Worm (Caenorhabditis elegans) whole organism, young adult: Measurements from ENCODE around the gene max-2.

Experiments
- B0019.2 ChIP-seq: fragments of 200-800 bp; sonication (Bioruptor generic); conservative IDR thresholded peaks from 2 replicates; pipeline ENCODE4 v1.3.6; 2022; ENCODE audit warnings: missing genetic modification reagents, missing genetic modification characterization, missing compliant biosample characterization
- B0035.1 ChIP-seq: sonication (generic microtip); optimal IDR thresholded peaks from 2 replicates; lab custom pipeline; 2016; ENCODE audit warnings: missing genetic modification characterization, mild to moderate bottlenecking, missing compliant biosample characterization, missing genotype, missing genetic modification reagents
- B0261.1 ChIP-seq: sonication (generic microtip); optimal IDR thresholded peaks from 2 replicates; lab custom pipeline; 2016; ENCODE audit warnings: mild to moderate bottlenecking, missing genetic modification characterization, moderate library complexity, missing compliant biosample characterization
- D2030.7 ChIP-seq: fragments of 200-800 bp; sonication (Bioruptor generic); IDR thresholded peaks from 2 replicates; pipeline ENCODE4 v1.3.6; 2022; ENCODE audit warnings: missing genetic modification reagents, missing genetic modification characterization, missing compliant biosample characterization
- F22D6.2 ChIP-seq: sonication (generic microtip); optimal IDR thresholded peaks from 2 replicates; lab custom pipeline; 2016; ENCODE audit warnings: mild to moderate bottlenecking, missing genetic modification characterization, missing compliant biosample characterization
- F33H1.4 ChIP-seq: fragments of 200-800 bp; sonication (Bioruptor generic); IDR thresholded peaks from 2 replicates; pipeline ENCODE4 v1.3.6; 2022; ENCODE audit warnings: missing genetic modification reagents, missing genetic modification characterization, missing compliant biosample characterization
- F52B5.7 ChIP-seq: sonication (generic microtip); optimal IDR thresholded peaks from 2 replicates; lab custom pipeline; 2016; ENCODE audit warnings: mild to moderate bottlenecking, missing genetic modification characterization, missing compliant biosample characterization
- F57C9.4 ChIP-seq: sonication (generic microtip); optimal IDR thresholded peaks from 2 replicates; lab custom pipeline; 2017; ENCODE audit warnings: mild to moderate bottlenecking, missing genetic modification characterization, missing compliant biosample characterization
- K11D2.4 ChIP-seq: fragments of 200-800 bp; sonication (Bioruptor generic); IDR thresholded peaks from 2 replicates; pipeline ENCODE4 v1.3.6; 2022; ENCODE audit warnings: missing genetic modification reagents, missing genetic modification characterization, missing compliant biosample characterization
- T26A5.8 ChIP-seq: sonication (generic microtip); optimal IDR thresholded peaks from 2 replicates; lab custom pipeline; 2016; ENCODE audit warnings: missing genetic modification characterization, missing compliant biosample characterization
- aptf-3 ChIP-seq: fragments of 200-800 bp; sonication (Bioruptor generic); IDR thresholded peaks from 2 replicates; pipeline ENCODE4 v1.3.6; 2022; ENCODE audit warnings: missing genetic modification characterization, missing compliant biosample characterization
- attf-6 ChIP-seq: fragments of 200-800 bp; sonication (Bioruptor generic); IDR thresholded peaks from 2 replicates; pipeline ENCODE4 v1.3.6; 2022; ENCODE audit warnings: missing genetic modification reagents, missing genetic modification characterization, missing compliant biosample characterization
- cebp-1 ChIP-seq, 2 experiments: fragments of 200-800 bp in 1 of 2; sonication (Bioruptor generic) in 1 of 2; sonication (generic microtip) in 1 of 2; IDR thresholded peaks in 1 of 2; optimal IDR thresholded peaks in 1 of 2; 2 replicates each; pipeline versions ENCODE4 v1.3.6 to Lab custom; 2017 to 2022; ENCODE audit warnings: missing compliant biosample characterization in 2 of 2, missing genetic modification characterization in 2 of 2, mild to moderate bottlenecking in 1 of 2, missing genetic modification reagents in 1 of 2, moderate library complexity in 1 of 2
- ceh-27 ChIP-seq: fragments of 200-800 bp; sonication (Bioruptor generic); optimal IDR thresholded peaks from 2 replicates; lab custom pipeline; 2018; ENCODE audit warnings: mild to moderate bottlenecking, missing genetic modification characterization, moderate library complexity, missing compliant biosample characterization
- ceh-91 ChIP-seq: fragments of 200-800 bp; sonication (Bioruptor generic); IDR thresholded peaks from 2 replicates; pipeline ENCODE4 v1.3.6; 2022; ENCODE audit warnings: missing genetic modification reagents, missing genetic modification characterization, missing compliant biosample characterization
- dox-1 ChIP-seq: fragments of 200-800 bp; sonication (Bioruptor generic); IDR thresholded peaks from 2 replicates; pipeline ENCODE4 v1.3.6; 2022; ENCODE audit warnings: missing genetic modification reagents, missing genetic modification characterization, missing compliant biosample characterization
- dpl-1 ChIP-seq: fragments of 150-350 bp; optimal IDR thresholded peaks from 2 replicates; lab custom pipeline; 2014; ENCODE audit warnings: missing biosample characterization, missing genetic modification reagents, missing genetic modification characterization
- egl-44 ChIP-seq: fragments of 200-800 bp; sonication (Bioruptor generic); IDR thresholded peaks from 2 replicates; pipeline ENCODE4 v1.3.6; 2022; ENCODE audit warnings: missing genetic modification reagents, missing genetic modification characterization, missing compliant biosample characterization
- egrh-3 ChIP-seq: fragments of 200-800 bp; sonication (Bioruptor generic); IDR thresholded peaks from 2 replicates; pipeline ENCODE4 v1.3.6; 2022; ENCODE audit warnings: missing genetic modification reagents, missing genetic modification characterization, missing compliant biosample characterization
- ekl-4 ChIP-seq: fragments of 200-800 bp; sonication (Bioruptor generic); IDR thresholded peaks from 2 replicates; pipeline ENCODE4 v1.3.6; 2022; ENCODE audit warnings: missing genetic modification reagents, missing genetic modification characterization, missing compliant biosample characterization
- hlh-26 ChIP-seq: fragments of 200-800 bp; sonication (Bioruptor generic); conservative IDR thresholded peaks from 2 replicates; pipeline ENCODE4 v1.3.6; 2022; ENCODE audit warnings: missing genetic modification reagents, missing genetic modification characterization, missing compliant biosample characterization
- hmg-20 ChIP-seq: fragments of 200-800 bp; sonication (Bioruptor generic); IDR thresholded peaks from 2 replicates; pipeline ENCODE4 v1.3.6; 2022; ENCODE audit warnings: missing genetic modification reagents, missing genetic modification characterization, missing compliant biosample characterization
- lin-40 ChIP-seq: sonication (generic microtip); optimal IDR thresholded peaks from 2 replicates; lab custom pipeline; 2016; ENCODE audit warnings: missing genetic modification characterization, mild to moderate bottlenecking, missing compliant biosample characterization, missing genotype, missing genetic modification reagents
- lir-1 ChIP-seq: fragments of 200-800 bp; sonication (Bioruptor generic); conservative IDR thresholded peaks from 2 replicates; pipeline ENCODE4 v1.3.6; 2022; ENCODE audit warnings: missing genetic modification reagents, missing genetic modification characterization, missing compliant biosample characterization
- madf-8 ChIP-seq: fragments of 200-800 bp; sonication (Bioruptor generic); conservative IDR thresholded peaks from 2 replicates; pipeline ENCODE4 v1.3.6; 2022; ENCODE audit warnings: missing genetic modification reagents, missing genetic modification characterization, missing compliant biosample characterization
- mcd-1 ChIP-seq: fragments of 200-800 bp; sonication (Bioruptor generic); IDR thresholded peaks from 2 replicates; pipeline ENCODE4 v1.3.6; 2022; ENCODE audit warnings: missing genetic modification reagents, missing genetic modification characterization, missing compliant biosample characterization
- nfya-1 ChIP-seq: sonication (generic microtip); optimal IDR thresholded peaks from 2 replicates; lab custom pipeline; 2017; ENCODE audit warnings: antibody characterized with exemption, missing compliant biosample characterization, missing genetic modification characterization, borderline replicate concordance; ENCODE audit not compliant: insufficient read depth
- nfya-2 ChIP-seq: fragments of 200-800 bp; sonication (Bioruptor generic); IDR thresholded peaks from 2 replicates; pipeline ENCODE4 v1.3.6; 2022; ENCODE audit warnings: missing genetic modification reagents, missing genetic modification characterization, missing compliant biosample characterization
- nfyb-1 ChIP-seq: fragments of 200-800 bp; sonication (Bioruptor generic); IDR thresholded peaks from 2 replicates; pipeline ENCODE4 v1.3.6; 2022; ENCODE audit warnings: missing genetic modification reagents, missing genetic modification characterization, missing compliant biosample characterization
- nhr-80 ChIP-seq: sonication (generic microtip); optimal IDR thresholded peaks from 2 replicates; lab custom pipeline; 2016; ENCODE audit warnings: missing genetic modification characterization, missing compliant biosample characterization
- nhr-90 ChIP-seq: sonication (generic microtip); optimal IDR thresholded peaks from 2 replicates; lab custom pipeline; 2016; ENCODE audit warnings: missing genotype, mild to moderate bottlenecking, missing genetic modification characterization, missing compliant biosample characterization
- pbrm-1 ChIP-seq: fragments of 200-800 bp; sonication (Bioruptor generic); IDR thresholded peaks from 2 replicates; pipeline ENCODE4 v1.3.6; 2022; ENCODE audit warnings: missing genetic modification reagents, missing genetic modification characterization, missing compliant biosample characterization
- pha-4 ChIP-seq: fragments of 150-350 bp; sonication (generic microtip); optimal IDR thresholded peaks from 2 replicates; lab custom pipeline; 2014; ENCODE audit warnings: missing biosample characterization, missing genetic modification reagents, missing genetic modification characterization
- rcor-1 ChIP-seq: fragments of 200-800 bp; sonication (Bioruptor generic); IDR thresholded peaks from 2 replicates; pipeline ENCODE4 v1.3.6; 2022; ENCODE audit warnings: missing genetic modification reagents, missing genetic modification characterization, missing compliant biosample characterization
- snpc-1.3 ChIP-seq: sonication (generic microtip); optimal IDR thresholded peaks from 2 replicates; lab custom pipeline; 2017; ENCODE audit warnings: missing genetic modification characterization, mild to moderate bottlenecking, missing compliant biosample characterization, antibody characterized with exemption, moderate library complexity, missing genotype, missing genetic modification reagents; ENCODE audit not compliant: insufficient read depth
- somi-1 ChIP-seq: fragments of 200-800 bp; sonication (Bioruptor generic); optimal IDR thresholded peaks from 2 replicates; lab custom pipeline; 2018; ENCODE audit warnings: mild to moderate bottlenecking, missing genetic modification characterization, missing compliant biosample characterization
- sptf-2 ChIP-seq: fragments of 200-800 bp; sonication (Bioruptor generic); optimal IDR thresholded peaks from 2 replicates; lab custom pipeline; 2018; ENCODE audit warnings: mild to moderate bottlenecking, missing genetic modification characterization, missing compliant biosample characterization
- tbx-9 ChIP-seq: sonication (generic microtip); optimal IDR thresholded peaks from 2 replicates; lab custom pipeline; 2016; ENCODE audit warnings: borderline replicate concordance, missing genetic modification characterization, inconsistent platforms, missing compliant biosample characterization
- unc-62 ChIP-seq: fragments of 150-350 bp; optimal IDR thresholded peaks from 2 replicates; lab custom pipeline; 2014; ENCODE audit warnings: missing biosample characterization, missing genetic modification reagents, missing genetic modification characterization
- xnd-1 ChIP-seq: sonication (generic microtip); optimal IDR thresholded peaks from 2 replicates; lab custom pipeline; 2016; ENCODE audit warnings: missing genotype, missing genetic modification reagents, missing genetic modification characterization, missing compliant biosample characterization
- zfh-2 ChIP-seq: fragments of 200-800 bp; sonication (Bioruptor generic); conservative IDR thresholded peaks from 2 replicates; pipeline ENCODE4 v1.3.6; 2022; ENCODE audit warnings: missing genetic modification reagents, missing genetic modification characterization, missing compliant biosample characterization
- zim-3 ChIP-seq: sonication (generic microtip); optimal IDR thresholded peaks from 2 replicates; lab custom pipeline; 2017; ENCODE audit warnings: mild to moderate bottlenecking, missing genetic modification characterization, moderate library complexity, missing compliant biosample characterization

Gene max-2

DNA sequence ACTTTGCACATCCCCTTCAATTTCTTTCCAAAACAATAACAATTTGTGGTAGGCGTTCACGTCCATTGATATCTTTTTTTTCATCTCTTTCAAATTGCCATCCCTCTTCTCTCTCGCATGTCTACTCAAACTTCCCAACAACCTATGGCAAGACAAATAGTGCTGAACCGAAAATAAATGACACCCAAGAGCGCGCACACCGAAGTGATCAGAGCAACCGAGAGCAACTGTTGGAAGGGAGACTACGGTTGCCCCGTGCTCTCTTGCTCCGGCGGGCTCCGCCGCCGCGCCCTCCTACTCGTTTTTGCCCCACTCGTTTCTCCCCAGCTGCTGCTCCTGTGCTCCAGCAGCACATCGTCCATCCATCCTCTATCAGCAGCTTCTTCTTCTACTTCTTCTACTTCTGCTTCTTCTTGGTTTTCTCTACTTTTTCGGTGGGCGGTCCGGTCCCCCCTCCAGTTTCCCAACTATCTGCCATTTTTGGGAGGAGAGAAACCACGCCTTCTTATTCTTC is 41.2 kb upstream of the max-2 start:
- peak; percentile 94 for TF ChIP-seq zfh-2 (GFP tag; lab: Robert Waterston, UW)
- TF ChIP-seq F57C9.4 (tag; lab: Kevin White, UChicago), result no peak
- no peak for TF ChIP-seq T26A5.8
- TF ChIP-seq madf-8 (GFP tag; lab: Robert Waterston, UW), result no peak
- no peak for TF ChIP-seq attf-6 (GFP tag; lab: Robert Waterston, UW)
- TF ChIP-seq pbrm-1 (GFP tag; lab: Robert Waterston, UW), result no peak
- no peak for TF ChIP-seq nfya-1 (tag; lab: Kevin White, UChicago)
- no peak for TF ChIP-seq rcor-1
- TF ChIP-seq xnd-1 (tag; lab: Kevin White, UChicago), result no peak
- TF ChIP-seq B0019.2 (GFP tag; lab: Robert Waterston, UW), result no peak
- no peak for TF ChIP-seq ekl-4
- no peak for TF ChIP-seq somi-1 (GFP tag; lab: Kevin White, UChicago)
- no peak for TF ChIP-seq cebp-1 (GFP tag; IDR thresholded peaks at IDR 0.05; lab: Robert Waterston, UW)
- TF ChIP-seq cebp-1 (tag; optimal IDR thresholded peaks at IDR 0.05; lab: Kevin White, UChicago), result peak; percentile 13
- TF ChIP-seq D2030.7 (GFP tag; lab: Robert Waterston, UW), result no peak
- no peak for TF ChIP-seq B0261.1 (tag; lab: Kevin White, UChicago)
- TF ChIP-seq K11D2.4, result 0 out of 2 replicates have a peak, but pooled peaks have one; percentile 36
- peak; percentile 87 for TF ChIP-seq egrh-3 (GFP tag; lab: Robert Waterston, UW)
- no peak for TF ChIP-seq zim-3
- no peak for TF ChIP-seq tbx-9 (tag; lab: Kevin White, UChicago)
- 0 out of 2 replicates have a peak, but pooled peaks have one; percentile 19 for TF ChIP-seq egl-44 (GFP tag; lab: Robert Waterston, UW)
- no peak for TF ChIP-seq pha-4 (tag; lab: Kevin White, UChicago)
- TF ChIP-seq aptf-3 (GFP tag; lab: Robert Waterston, UW), result no peak

DNA sequence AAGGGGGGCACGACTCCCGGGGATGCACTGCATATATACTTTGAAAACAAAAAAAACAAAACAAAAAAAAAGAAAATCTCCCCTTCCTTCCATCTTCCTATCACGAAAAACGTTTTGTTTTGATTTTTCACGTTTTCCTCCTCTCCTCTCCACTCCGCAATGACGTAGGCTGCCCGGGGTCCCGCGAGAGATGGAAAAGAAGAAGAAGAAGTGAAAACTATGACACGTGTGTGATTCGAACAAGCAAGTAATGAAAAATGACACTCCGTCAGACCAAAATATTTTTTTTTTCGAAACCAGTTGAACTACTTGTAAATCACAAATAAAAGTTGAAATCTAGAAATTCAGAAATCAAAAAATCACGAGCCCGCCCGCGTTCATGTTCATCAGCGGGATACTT is 39.6 kb upstream of the max-2 start:
- TF ChIP-seq nhr-90, result no peak
- no peak for TF ChIP-seq nhr-80 (tag; lab: Kevin White, UChicago)
- no peak for TF ChIP-seq ceh-91 (GFP tag; lab: Robert Waterston, UW)
- TF ChIP-seq lin-40 (tag; lab: Kevin White, UChicago), result no peak
- no peak for TF ChIP-seq B0035.1 (tag; lab: Kevin White, UChicago)
- no peak for TF ChIP-seq dpl-1
- no peak for TF ChIP-seq nfya-2 (GFP tag; lab: Robert Waterston, UW)

DNA sequence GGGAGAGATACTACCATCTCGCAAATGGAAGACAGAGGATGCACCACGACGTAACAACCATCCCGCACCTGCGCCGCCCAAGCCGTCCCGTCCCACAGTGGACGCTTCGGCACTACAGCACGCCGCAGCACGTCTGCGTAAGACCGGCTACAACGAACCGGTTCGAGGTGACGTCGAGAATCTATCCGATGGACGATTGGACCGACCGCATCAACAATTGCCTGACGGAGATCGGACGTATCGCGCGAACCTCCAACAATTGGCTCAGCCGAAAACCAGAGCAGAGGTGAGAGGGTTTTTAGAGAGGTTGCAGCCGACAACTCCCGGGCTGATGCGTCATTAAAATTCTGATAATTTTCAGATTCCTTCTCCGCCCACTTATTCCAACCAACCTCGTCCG is 33.6 kb upstream of the max-2 start:
- no peak for TF ChIP-seq lir-1 (GFP tag; lab: Robert Waterston, UW)
- TF ChIP-seq F22D6.2 (tag; lab: Kevin White, UChicago), result no peak
- TF ChIP-seq nfyb-1 (GFP tag; lab: Robert Waterston, UW), result no peak
- TF ChIP-seq F33H1.4, result no peak
- no peak for TF ChIP-seq B0035.1 (tag; lab: Kevin White, UChicago)
- no peak for TF ChIP-seq nhr-90
- TF ChIP-seq hmg-20 (GFP tag; lab: Robert Waterston, UW), result 0 out of 2 replicates have a peak, but pooled peaks have one; percentile 16
- TF ChIP-seq aptf-3 (GFP tag; lab: Robert Waterston, UW), result no peak
- TF ChIP-seq zfh-2 (GFP tag; lab: Robert Waterston, UW), result peak; percentile 81
- TF ChIP-seq hlh-26, result no peak
- TF ChIP-seq F57C9.4 (tag; lab: Kevin White, UChicago), result no peak
- TF ChIP-seq ceh-27 (GFP tag; lab: Kevin White, UChicago), result no peak
- TF ChIP-seq sptf-2 (GFP tag; lab: Kevin White, UChicago), result no peak
- TF ChIP-seq snpc-1.3 (tag; lab: Kevin White, UChicago), result no peak
- TF ChIP-seq dox-1 (GFP tag; lab: Robert Waterston, UW), result no peak
- TF ChIP-seq madf-8 (GFP tag; lab: Robert Waterston, UW), result no peak
- TF ChIP-seq D2030.7 (GFP tag; lab: Robert Waterston, UW), result no peak
- no peak for TF ChIP-seq mcd-1 (GFP tag; lab: Robert Waterston, UW)
- TF ChIP-seq F52B5.7, result peak; percentile 37
- no peak for TF ChIP-seq unc-62 (GFP tag; lab: Kevin White, UChicago)
